Worm (Caenorhabditis elegans) whole organism, midembryonic: ENCODE measurements around the gene nspd-2.

Source experiments
- cog-1 ChIP-seq: sonication (generic microtip); optimal IDR thresholded peaks from 2 replicates; lab custom pipeline; 2016; ENCODE audit warnings: missing genetic modification characterization, missing compliant biosample characterization
- flt-1 ChIP-seq: fragments of 200-800 bp; sonication (Bioruptor generic); IDR thresholded peaks from 2 replicates; pipeline ENCODE4 v1.3.6; 2022; ENCODE audit warnings: missing genetic modification characterization, missing compliant biosample characterization
- klf-2 ChIP-seq: fragments of 200-800 bp; sonication (Bioruptor generic); conservative IDR thresholded peaks from 2 replicates; pipeline ENCODE4 v1.3.6; 2022; ENCODE audit warnings: missing genetic modification reagents, missing genetic modification characterization, missing compliant biosample characterization
- med-1 ChIP-seq: sonication (generic microtip); optimal IDR thresholded peaks from 2 replicates; lab custom pipeline; 2017; ENCODE audit warnings: missing genetic modification characterization, mild to moderate bottlenecking, missing compliant biosample characterization, antibody characterized with exemption, missing genetic modification reagents; ENCODE audit not compliant: insufficient read depth
- ref-1 ChIP-seq: fragments of 200-800 bp; sonication (Bioruptor generic); conservative IDR thresholded peaks from 2 replicates; pipeline ENCODE4 v1.3.6; 2022; ENCODE audit warnings: missing genetic modification reagents, missing genetic modification characterization, missing compliant biosample characterization
- tab-1 ChIP-seq: fragments of 200-800 bp; sonication (Bioruptor generic); IDR thresholded peaks from 2 replicates; pipeline ENCODE4 v1.3.6; 2022; ENCODE audit warnings: missing genetic modification characterization, missing compliant biosample characterization
- ztf-23 ChIP-seq: fragments of 200-800 bp; sonication (Bioruptor generic); IDR thresholded peaks from 2 replicates; pipeline ENCODE4 v1.3.6; 2022; ENCODE audit warnings: missing genetic modification reagents, missing genetic modification characterization, missing compliant biosample characterization

DNA sequence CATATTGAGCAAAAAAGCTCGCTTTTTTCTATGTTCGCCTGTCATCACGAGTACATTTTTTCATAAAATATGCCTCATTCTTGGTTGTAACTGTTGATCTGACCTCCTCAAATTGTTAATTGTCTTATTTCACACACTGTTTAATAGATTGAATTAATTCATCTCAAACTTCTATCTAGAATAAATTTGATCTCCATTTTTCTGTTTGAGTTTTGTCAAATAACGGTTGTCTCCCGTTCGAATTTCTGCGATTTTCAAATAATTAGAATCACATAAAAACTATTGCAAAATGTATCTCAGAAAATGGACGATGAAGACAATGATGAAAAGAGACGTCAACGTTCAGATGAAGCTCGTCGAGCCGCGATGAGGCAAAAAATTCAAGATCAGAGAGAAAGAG lies 18.1 kb downstream of the nspd-2 start, which contains the start of gene K07F5.14:
- no peak for TF ChIP-seq cog-1 (tag; lab: Kevin White, UChicago)
- no peak for TF ChIP-seq flt-1 (GFP tag; lab: Robert Waterston, UW)
- TF ChIP-seq tab-1 (GFP tag; lab: Robert Waterston, UW), result no peak
- TF ChIP-seq ztf-23 (GFP tag; lab: Robert Waterston, UW), result no peak
- no peak for TF ChIP-seq med-1 (GFP tag; lab: Kevin White, UChicago)
- no peak for TF ChIP-seq klf-2 (GFP tag; lab: Robert Waterston, UW)
- no peak for TF ChIP-seq ref-1
